Worm (Caenorhabditis elegans) whole organism, young adult: ENCODE results near the gene col-72.

ENCODE experiments used
- B0261.1 ChIP-seq: sonication (generic microtip); optimal IDR thresholded peaks from 2 replicates; lab custom pipeline; 2016; ENCODE audit warnings: mild to moderate bottlenecking, missing genetic modification characterization, moderate library complexity, missing compliant biosample characterization
- D2030.7 ChIP-seq: fragments of 200-800 bp; sonication (Bioruptor generic); IDR thresholded peaks from 2 replicates; pipeline ENCODE4 v1.3.6; 2022; ENCODE audit warnings: missing genetic modification reagents, missing genetic modification characterization, missing compliant biosample characterization
- F22D6.2 ChIP-seq: sonication (generic microtip); optimal IDR thresholded peaks from 2 replicates; lab custom pipeline; 2016; ENCODE audit warnings: mild to moderate bottlenecking, missing genetic modification characterization, missing compliant biosample characterization
- F33H1.4 ChIP-seq: fragments of 200-800 bp; sonication (Bioruptor generic); IDR thresholded peaks from 2 replicates; pipeline ENCODE4 v1.3.6; 2022; ENCODE audit warnings: missing genetic modification reagents, missing genetic modification characterization, missing compliant biosample characterization
- F39B2.1 ChIP-seq: fragments of 200-800 bp; sonication (Bioruptor generic); IDR thresholded peaks from 2 replicates; pipeline ENCODE4 v1.3.6; 2022; ENCODE audit warnings: missing genetic modification reagents, missing genetic modification characterization, missing compliant biosample characterization
- F57A8.1 ChIP-seq: fragments of 200-800 bp; sonication (Bioruptor generic); optimal IDR thresholded peaks from 2 replicates; lab custom pipeline; 2018; ENCODE audit warnings: mild to moderate bottlenecking, missing genetic modification characterization, moderate library complexity, missing compliant biosample characterization
- K11D2.4 ChIP-seq: fragments of 200-800 bp; sonication (Bioruptor generic); IDR thresholded peaks from 2 replicates; pipeline ENCODE4 v1.3.6; 2022; ENCODE audit warnings: missing genetic modification reagents, missing genetic modification characterization, missing compliant biosample characterization
- K12H6.12 ChIP-seq: fragments of 200-800 bp; sonication (Bioruptor generic); optimal IDR thresholded peaks from 2 replicates; lab custom pipeline; 2018; ENCODE audit warnings: mild to moderate bottlenecking, missing genetic modification characterization, missing compliant biosample characterization
- T26A5.8 ChIP-seq: sonication (generic microtip); optimal IDR thresholded peaks from 2 replicates; lab custom pipeline; 2016; ENCODE audit warnings: missing genetic modification characterization, missing compliant biosample characterization
- Y67H2A.10 ChIP-seq: fragments of 200-800 bp; sonication (Bioruptor generic); conservative IDR thresholded peaks from 2 replicates; pipeline ENCODE4 v1.3.6; 2022; ENCODE audit warnings: missing genetic modification reagents, missing genetic modification characterization, missing compliant biosample characterization
- ZK185.1 ChIP-seq: sonication (generic microtip); optimal IDR thresholded peaks from 2 replicates; lab custom pipeline; 2016; ENCODE audit warnings: mild to moderate bottlenecking, missing genetic modification characterization, missing compliant biosample characterization; ENCODE audit not compliant: poor library complexity, severe bottlenecking
- aptf-2 ChIP-seq: fragments of 200-800 bp; sonication (Bioruptor generic); conservative IDR thresholded peaks from 2 replicates; pipeline ENCODE4 v1.3.6; 2022; ENCODE audit warnings: missing genetic modification reagents, missing genetic modification characterization, missing compliant biosample characterization
- aptf-3 ChIP-seq: fragments of 200-800 bp; sonication (Bioruptor generic); IDR thresholded peaks from 2 replicates; pipeline ENCODE4 v1.3.6; 2022; ENCODE audit warnings: missing genetic modification characterization, missing compliant biosample characterization
- atf-7 ChIP-seq: sonication (generic microtip); optimal IDR thresholded peaks from 2 replicates; lab custom pipeline; 2017; ENCODE audit warnings: mild to moderate bottlenecking, missing genetic modification characterization, missing compliant biosample characterization
- attf-6 ChIP-seq: fragments of 200-800 bp; sonication (Bioruptor generic); IDR thresholded peaks from 2 replicates; pipeline ENCODE4 v1.3.6; 2022; ENCODE audit warnings: missing genetic modification reagents, missing genetic modification characterization, missing compliant biosample characterization
- bed-2 ChIP-seq: fragments of 200-800 bp; sonication (Bioruptor generic); IDR thresholded peaks from 2 replicates; pipeline ENCODE4 v1.3.6; 2022; ENCODE audit warnings: missing genetic modification reagents, missing genetic modification characterization, missing compliant biosample characterization
- ccch-3 ChIP-seq: fragments of 200-800 bp; sonication (Bioruptor generic); optimal IDR thresholded peaks from 2 replicates; lab custom pipeline; 2018; ENCODE audit warnings: mild to moderate bottlenecking, missing genetic modification characterization, missing compliant biosample characterization
- ceh-100 ChIP-seq: fragments of 200-800 bp; sonication (Bioruptor generic); IDR thresholded peaks from 2 replicates; pipeline ENCODE4 v1.3.6; 2022; ENCODE audit warnings: missing genetic modification reagents, missing genetic modification characterization, missing compliant biosample characterization
- ceh-58 ChIP-seq: fragments of 200-800 bp; sonication (Bioruptor generic); IDR thresholded peaks from 2 replicates; pipeline ENCODE4 v1.3.6; 2022; ENCODE audit warnings: missing genetic modification characterization, missing compliant biosample characterization
- ceh-91 ChIP-seq: fragments of 200-800 bp; sonication (Bioruptor generic); IDR thresholded peaks from 2 replicates; pipeline ENCODE4 v1.3.6; 2022; ENCODE audit warnings: missing genetic modification reagents, missing genetic modification characterization, missing compliant biosample characterization
- die-1 ChIP-seq: sonication (generic microtip); optimal IDR thresholded peaks from 2 replicates; lab custom pipeline; 2016; ENCODE audit warnings: missing genotype, mild to moderate bottlenecking, missing genetic modification characterization, missing compliant biosample characterization
- dpff-1 ChIP-seq: sonication (generic microtip); optimal IDR thresholded peaks from 2 replicates; lab custom pipeline; 2017; ENCODE audit warnings: mild to moderate bottlenecking, missing genetic modification characterization, missing compliant biosample characterization
- egl-44 ChIP-seq: fragments of 200-800 bp; sonication (Bioruptor generic); IDR thresholded peaks from 2 replicates; pipeline ENCODE4 v1.3.6; 2022; ENCODE audit warnings: missing genetic modification reagents, missing genetic modification characterization, missing compliant biosample characterization
- fkh-3 ChIP-seq: sonication (generic microtip); optimal IDR thresholded peaks from 2 replicates; lab custom pipeline; 2016; ENCODE audit warnings: mild to moderate bottlenecking, missing genetic modification characterization, missing compliant biosample characterization
- him-1 ChIP-seq: sonication (generic microtip); optimal IDR thresholded peaks from 2 replicates; lab custom pipeline; 2016; ENCODE audit warnings: missing genotype, missing genetic modification reagents, missing genetic modification characterization, missing compliant biosample characterization
- hlh-12 ChIP-seq: sonication (generic microtip); optimal IDR thresholded peaks from 2 replicates; lab custom pipeline; 2016; ENCODE audit warnings: missing genetic modification characterization, missing compliant biosample characterization
- hlh-26 ChIP-seq: fragments of 200-800 bp; sonication (Bioruptor generic); conservative IDR thresholded peaks from 2 replicates; pipeline ENCODE4 v1.3.6; 2022; ENCODE audit warnings: missing genetic modification reagents, missing genetic modification characterization, missing compliant biosample characterization
- let-526 ChIP-seq: fragments of 200-800 bp; sonication (Bioruptor generic); IDR thresholded peaks from 2 replicates; pipeline ENCODE4 v1.3.6; 2022; ENCODE audit warnings: missing genetic modification reagents, missing genetic modification characterization, missing compliant biosample characterization
- lin-26 ChIP-seq: fragments of 200-800 bp; sonication (Bioruptor generic); IDR thresholded peaks from 2 replicates; pipeline ENCODE4 v1.3.6; 2022; ENCODE audit warnings: missing genetic modification reagents, missing genetic modification characterization, missing compliant biosample characterization
- lin-40 ChIP-seq: sonication (generic microtip); optimal IDR thresholded peaks from 2 replicates; lab custom pipeline; 2016; ENCODE audit warnings: missing genetic modification characterization, mild to moderate bottlenecking, missing compliant biosample characterization, missing genotype, missing genetic modification reagents
- lir-1 ChIP-seq: fragments of 200-800 bp; sonication (Bioruptor generic); conservative IDR thresholded peaks from 2 replicates; pipeline ENCODE4 v1.3.6; 2022; ENCODE audit warnings: missing genetic modification reagents, missing genetic modification characterization, missing compliant biosample characterization
- mcd-1 ChIP-seq: fragments of 200-800 bp; sonication (Bioruptor generic); IDR thresholded peaks from 2 replicates; pipeline ENCODE4 v1.3.6; 2022; ENCODE audit warnings: missing genetic modification reagents, missing genetic modification characterization, missing compliant biosample characterization
- nfya-2 ChIP-seq: fragments of 200-800 bp; sonication (Bioruptor generic); IDR thresholded peaks from 2 replicates; pipeline ENCODE4 v1.3.6; 2022; ENCODE audit warnings: missing genetic modification reagents, missing genetic modification characterization, missing compliant biosample characterization
- nfyb-1 ChIP-seq: fragments of 200-800 bp; sonication (Bioruptor generic); IDR thresholded peaks from 2 replicates; pipeline ENCODE4 v1.3.6; 2022; ENCODE audit warnings: missing genetic modification reagents, missing genetic modification characterization, missing compliant biosample characterization
- nhr-120 ChIP-seq: fragments of 200-800 bp; sonication (Bioruptor generic); IDR thresholded peaks from 2 replicates; pipeline ENCODE4 v1.3.6; 2022; ENCODE audit warnings: missing genetic modification characterization, missing compliant biosample characterization
- nhr-27 ChIP-seq: fragments of 200-800 bp; sonication (Bioruptor generic); optimal IDR thresholded peaks from 2 replicates; lab custom pipeline; 2018; ENCODE audit warnings: mild to moderate bottlenecking, missing genetic modification characterization, moderate library complexity, missing compliant biosample characterization
- nhr-80 ChIP-seq: sonication (generic microtip); optimal IDR thresholded peaks from 2 replicates; lab custom pipeline; 2016; ENCODE audit warnings: missing genetic modification characterization, missing compliant biosample characterization
- pha-4 ChIP-seq: fragments of 150-350 bp; sonication (generic microtip); optimal IDR thresholded peaks from 2 replicates; lab custom pipeline; 2014; ENCODE audit warnings: missing biosample characterization, missing genetic modification reagents, missing genetic modification characterization
- sdz-38 ChIP-seq: sonication (generic microtip); optimal IDR thresholded peaks from 2 replicates; lab custom pipeline; 2016; ENCODE audit warnings: missing genotype, missing genetic modification characterization, missing compliant biosample characterization
- sea-2 ChIP-seq: fragments of 200-800 bp; sonication (Bioruptor generic); IDR thresholded peaks from 2 replicates; pipeline ENCODE4 v1.3.6; 2022; ENCODE audit warnings: missing genetic modification characterization, missing compliant biosample characterization
- snpc-3.4 ChIP-seq: sonication (generic microtip); optimal IDR thresholded peaks from 2 replicates; lab custom pipeline; 2017; ENCODE audit warnings: missing genetic modification characterization, mild to moderate bottlenecking, missing compliant biosample characterization, antibody characterized with exemption, moderate library complexity, missing genotype, missing genetic modification reagents
- tbp1 ChIP-seq: fragments of 200-800 bp; sonication (Bioruptor generic); optimal IDR thresholded peaks from 2 replicates; lab custom pipeline; 2018; ENCODE audit warnings: mild to moderate bottlenecking, missing genetic modification characterization, missing compliant biosample characterization
- tlf-1 ChIP-seq: fragments of 200-800 bp; sonication (Bioruptor generic); optimal IDR thresholded peaks from 2 replicates; lab custom pipeline; 2018; ENCODE audit warnings: mild to moderate bottlenecking, missing genetic modification characterization, missing compliant biosample characterization
- unc-62 ChIP-seq: fragments of 150-350 bp; optimal IDR thresholded peaks from 2 replicates; lab custom pipeline; 2014; ENCODE audit warnings: missing biosample characterization, missing genetic modification reagents, missing genetic modification characterization
- xnd-1 ChIP-seq: sonication (generic microtip); optimal IDR thresholded peaks from 2 replicates; lab custom pipeline; 2016; ENCODE audit warnings: missing genotype, missing genetic modification reagents, missing genetic modification characterization, missing compliant biosample characterization
- zim-3 ChIP-seq: sonication (generic microtip); optimal IDR thresholded peaks from 2 replicates; lab custom pipeline; 2017; ENCODE audit warnings: mild to moderate bottlenecking, missing genetic modification characterization, moderate library complexity, missing compliant biosample characterization
- ztf-28 ChIP-seq: fragments of 200-800 bp; sonication (Bioruptor generic); IDR thresholded peaks from 2 replicates; pipeline ENCODE4 v1.3.6; 2022; ENCODE audit warnings: missing genetic modification reagents, missing genetic modification characterization, missing compliant biosample characterization
- ztf-3 ChIP-seq: fragments of 200-800 bp; sonication (Bioruptor generic); optimal IDR thresholded peaks from 2 replicates; lab custom pipeline; 2018; ENCODE audit warnings: mild to moderate bottlenecking, missing genetic modification characterization, missing compliant biosample characterization

col-72 gene

DNA sequence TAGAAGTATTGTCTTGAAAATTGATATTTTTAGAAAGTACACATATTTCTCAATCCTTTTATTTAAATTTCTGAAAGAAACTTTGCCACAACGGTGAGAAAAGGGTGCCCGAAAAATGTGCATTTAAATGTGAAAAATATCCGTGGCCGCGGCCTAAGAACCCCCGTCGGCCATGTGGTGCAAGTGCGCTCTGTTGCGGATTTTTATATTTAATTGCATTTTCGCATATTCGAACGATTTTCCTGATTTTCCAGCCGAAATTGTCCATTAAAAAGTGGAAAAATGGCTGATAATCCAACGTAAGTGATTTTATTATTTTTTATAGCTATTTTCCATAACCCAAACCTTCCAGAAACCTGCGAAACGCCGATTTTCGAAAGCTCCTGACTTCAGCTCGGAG lies 41.8 kb downstream of the col-72 start, which contains the start of gene smu-2 (continued):
- TF ChIP-seq atf-7 (tag; lab: Kevin White, UChicago) (no peak), hlh-26 (GFP tag; lab: Robert Waterston, UW) (no peak), ceh-100 (no peak), ceh-58 (GFP tag; lab: Robert Waterston, UW) (no peak), F39B2.1 (GFP tag; lab: Robert Waterston, UW) (no peak), K11D2.4 (GFP tag; lab: Robert Waterston, UW) (no peak), sea-2 (GFP tag; lab: Robert Waterston, UW) (no peak), egl-44 (GFP tag; lab: Robert Waterston, UW) (no peak), snpc-3.4 (tag; lab: Kevin White, UChicago) (no peak), ccch-3 (GFP tag; lab: Kevin White, UChicago) (no peak), ZK185.1 (no peak), ztf-3 (no peak), ztf-28 (no peak), mcd-1 (GFP tag; lab: Robert Waterston, UW) (peak; percentile 97), attf-6 (no peak), nhr-80 (no peak), lir-1 (no peak), fkh-3 (tag; lab: Kevin White, UChicago) (no peak), sdz-38 (tag; lab: Kevin White, UChicago) (no peak), tlf-1 (GFP tag; lab: Kevin White, UChicago) (no peak), aptf-3 (GFP tag; lab: Robert Waterston, UW) (no peak), B0261.1 (tag; lab: Kevin White, UChicago) (peak; percentile 1), nfyb-1 (GFP tag; lab: Robert Waterston, UW) (no peak), let-526 (GFP tag; lab: Robert Waterston, UW) (0 out of 2 replicates have a peak, but pooled peaks have one; percentile 42), pha-4 (no peak), unc-62 (GFP tag; lab: Kevin White, UChicago) (no peak), hlh-12 (tag; lab: Kevin White, UChicago) (no peak), D2030.7 (0 out of 2 replicates have a peak, but pooled peaks have one; percentile 15), lin-40 (tag; lab: Kevin White, UChicago) (no peak), F33H1.4 (GFP tag; lab: Robert Waterston, UW) (no peak; the same call in none of the 2 replicates), K12H6.12 (tag; lab: Kevin White, UChicago) (peak; percentile 35), tbp1 (GFP tag; lab: Kevin White, UChicago) (peak; percentile 44), nfya-2 (GFP tag; lab: Robert Waterston, UW) (no peak), nhr-120 (GFP tag; lab: Robert Waterston, UW) (no peak), die-1 (tag; lab: Kevin White, UChicago) (no peak), xnd-1 (tag; lab: Kevin White, UChicago) (no peak), dpff-1 (tag; lab: Kevin White, UChicago) (no peak), ceh-91 (no peak)

DNA sequence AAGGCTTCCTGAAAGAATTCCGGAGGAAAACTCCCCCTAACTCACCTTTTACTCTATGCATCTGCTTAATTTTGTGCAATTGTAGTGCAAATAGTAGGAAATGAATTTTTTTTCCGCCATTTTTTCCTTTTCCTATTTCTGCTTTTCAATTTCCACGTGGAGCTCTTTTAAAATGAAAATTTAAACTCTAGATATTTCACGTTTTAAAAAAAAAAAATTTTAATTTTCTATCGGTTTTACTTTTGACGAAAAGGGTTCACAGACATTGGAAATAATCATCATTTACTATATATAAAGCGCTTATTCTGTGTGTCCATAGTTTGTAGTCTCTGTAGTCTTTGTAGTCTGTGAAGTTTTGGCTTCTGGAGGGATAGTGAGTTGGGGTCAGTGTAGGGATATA lies 42.4 kb downstream of the col-72 start, which contains the start of gene Y49F6B.8:
Gene Y49F6B.8 (minus strand): TSS at position 101 of the 400 bp plus-strand sequence.
- no peak for TF ChIP-seq him-1
- TF ChIP-seq ceh-91: no peak
- TF ChIP-seq F22D6.2 (tag; lab: Kevin White, UChicago): no peak
- TF ChIP-seq Y67H2A.10 (GFP tag; lab: Robert Waterston, UW): no peak
- no peak for TF ChIP-seq T26A5.8
- no peak for TF ChIP-seq F57A8.1 (GFP tag; lab: Kevin White, UChicago)
- no peak for TF ChIP-seq aptf-2 (GFP tag; lab: Robert Waterston, UW)
- no peak for TF ChIP-seq bed-2 (GFP tag; lab: Robert Waterston, UW)
- no peak for TF ChIP-seq nhr-27
- TF ChIP-seq lin-26 (GFP tag; lab: Robert Waterston, UW): no peak
- no peak for TF ChIP-seq B0261.1 (tag; lab: Kevin White, UChicago)
- no peak for TF ChIP-seq zim-3 (tag; lab: Kevin White, UChicago)
